Fruit fly (Drosophila melanogaster) whole organism, embryonic: ENCODE data around the gene chic.
A peak's percentile ranks its signal among the peaks of the same experiment; 100 is the strongest.

Experiments used
- ATbp ChIP-seq: fragments of 200-800 bp; sonication (Bioruptor generic); optimal IDR thresholded peaks from 2 replicates; lab custom pipeline; 2017; ENCODE audit warnings: missing biosample characterization, mild to moderate bottlenecking, missing genetic modification characterization, missing genetic modification reagents
- Atf3 ChIP-seq: fragments of 200-800 bp; sonication (Bioruptor generic); optimal IDR thresholded peaks from 3 replicates; lab custom pipeline; 2016; ENCODE audit warnings: missing biosample characterization, missing genetic modification characterization
- CG10321 ChIP-seq: fragments of 200-800 bp; sonication (Bioruptor generic); IDR thresholded peaks from 2 replicates; pipeline ENCODE4 v1.3.6; 2022; ENCODE audit warnings: missing biosample characterization, missing genetic modification characterization
- CG11085 ChIP-seq: fragments of 200-800 bp; sonication (Bioruptor generic); IDR thresholded peaks from 2 replicates; pipeline ENCODE4 v1.3.6; 2022; ENCODE audit warnings: missing biosample characterization, missing genetic modification characterization
- CG11560 ChIP-seq: fragments of 200-800 bp; sonication (Bioruptor generic); IDR thresholded peaks from 3 replicates; pipeline ENCODE4 v1.3.6; 2022; ENCODE audit warnings: missing biosample characterization, missing genetic modification characterization
- CG11696 ChIP-seq: fragments of 200-800 bp; sonication (Bioruptor generic); IDR thresholded peaks from 2 replicates; pipeline ENCODE4 v1.3.6; 2022; ENCODE audit warnings: missing biosample characterization, missing genetic modification characterization
- CG12104 ChIP-seq: fragments of 200-800 bp; sonication (Bioruptor generic); optimal IDR thresholded peaks from 3 replicates; lab custom pipeline; 2016; ENCODE audit warnings: missing biosample characterization, missing genetic modification characterization
- CG15011 ChIP-seq: fragments of 200-800 bp; sonication (Bioruptor generic); optimal IDR thresholded peaks from 3 replicates; lab custom pipeline; 2018; ENCODE audit warnings: missing biosample characterization, mild to moderate bottlenecking, missing genetic modification characterization
- CG15269 ChIP-seq: fragments of 200-800 bp; sonication (Bioruptor generic); optimal IDR thresholded peaks from 2 replicates; lab custom pipeline; 2018; ENCODE audit warnings: missing biosample characterization, mild to moderate bottlenecking, missing genetic modification characterization, moderate library complexity
- CG15696 ChIP-seq: fragments of 200-800 bp; sonication (Bioruptor generic); optimal IDR thresholded peaks from 2 replicates; lab custom pipeline; 2019; ENCODE audit warnings: missing biosample characterization, mild to moderate bottlenecking, missing genetic modification characterization, moderate library complexity
- CG16813 ChIP-seq: fragments of 200-800 bp; sonication (Bioruptor generic); IDR thresholded peaks from 3 replicates; pipeline ENCODE4 v1.3.6; 2022; ENCODE audit warnings: missing biosample characterization, missing genetic modification characterization; ENCODE audit not compliant: partially characterized antibody
- CG30020 ChIP-seq: fragments of 200-800 bp; optimal IDR thresholded peaks from 2 replicates; lab custom pipeline; 2019; ENCODE audit warnings: missing biosample characterization, mild to moderate bottlenecking, missing genetic modification characterization, moderate library complexity
- CG31441 ChIP-seq: fragments of 200-800 bp; sonication (Bioruptor generic); IDR thresholded peaks from 2 replicates; pipeline ENCODE4 v1.3.6; 2022; ENCODE audit warnings: missing biosample characterization, missing genetic modification characterization
- CG4854 ChIP-seq: fragments of 200-800 bp; sonication (Bioruptor generic); optimal IDR thresholded peaks from 2 replicates; lab custom pipeline; 2016; ENCODE audit warnings: missing biosample characterization, missing genetic modification characterization, inconsistent platforms
- CG8924 ChIP-seq: fragments of 200-800 bp; optimal IDR thresholded peaks from 3 replicates; lab custom pipeline; 2019; ENCODE audit warnings: missing biosample characterization, mild to moderate bottlenecking, missing genetic modification characterization, moderate library complexity
- Camta ChIP-seq: fragments of 200-800 bp; sonication (Bioruptor generic); optimal IDR thresholded peaks from 2 replicates; lab custom pipeline; 2016; ENCODE audit warnings: missing biosample characterization, missing genetic modification characterization
- Ets97D ChIP-seq: fragments of 200-800 bp; sonication (Bioruptor generic); optimal IDR thresholded peaks from 3 replicates; lab custom pipeline; 2016; ENCODE audit warnings: missing biosample characterization, missing genetic modification characterization
- H2.0 ChIP-seq: fragments of 200-800 bp; sonication (Bioruptor generic); IDR thresholded peaks from 2 replicates; pipeline ENCODE4 v1.3.6; 2022; ENCODE audit warnings: missing biosample characterization, missing genetic modification characterization
- HHEX ChIP-seq: fragments of 200-800 bp; sonication (Bioruptor generic); optimal IDR thresholded peaks from 3 replicates; lab custom pipeline; 2017; ENCODE audit warnings: missing biosample characterization, mild to moderate bottlenecking, missing genetic modification characterization, missing genetic modification reagents
- Hand ChIP-seq: fragments of 200-800 bp; sonication (Bioruptor generic); optimal IDR thresholded peaks from 2 replicates; lab custom pipeline; 2017; ENCODE audit warnings: mild to moderate bottlenecking, missing biosample characterization, missing genetic modification reagents, missing genetic modification characterization
- HmgZ ChIP-seq: fragments of 200-800 bp; sonication (Bioruptor generic); optimal IDR thresholded peaks from 2 replicates; lab custom pipeline; 2018; ENCODE audit warnings: missing biosample characterization, mild to moderate bottlenecking, missing genetic modification characterization
- Hr51 ChIP-seq, 2 experiments: fragments of 200-800 bp; sonication (Bioruptor generic); optimal IDR thresholded peaks; 2 replicates in 1 of 2; 3 replicates in 1 of 2; lab custom pipeline; 2016 to 2018; ENCODE audit warnings: missing biosample characterization in 2 of 2, missing genetic modification characterization in 2 of 2, mild to moderate bottlenecking in 1 of 2, moderate library complexity in 1 of 2
- Mes4 ChIP-seq: fragments of 200-800 bp; sonication (Bioruptor generic); optimal IDR thresholded peaks from 2 replicates; lab custom pipeline; 2016; ENCODE audit warnings: missing biosample characterization, missing genetic modification characterization
- Nf-YB ChIP-seq: fragments of 200-800 bp; sonication (Bioruptor generic); optimal IDR thresholded peaks from 3 replicates; lab custom pipeline; 2019; ENCODE audit warnings: missing biosample characterization, mild to moderate bottlenecking, missing genetic modification characterization, moderate library complexity
- Oaz ChIP-seq: fragments of 200-800 bp; sonication (Bioruptor generic); IDR thresholded peaks from 2 replicates; pipeline ENCODE4 v1.3.6; 2022; ENCODE audit warnings: missing biosample characterization, missing genetic modification characterization
- Ptx1 ChIP-seq: fragments of 200-800 bp; sonication (Bioruptor generic); IDR thresholded peaks from 2 replicates; pipeline ENCODE4 v1.3.6; 2022; ENCODE audit warnings: missing biosample characterization, missing genetic modification characterization
- Sry-β ChIP-seq: fragments of 200-800 bp; sonication (Bioruptor generic); optimal IDR thresholded peaks from 2 replicates; lab custom pipeline; 2018; ENCODE audit warnings: missing biosample characterization, mild to moderate bottlenecking, missing genetic modification characterization, moderate library complexity
- Vsx1 ChIP-seq: fragments of 200-800 bp; sonication (Bioruptor generic); optimal IDR thresholded peaks from 2 replicates; lab custom pipeline; 2017; ENCODE audit warnings: missing biosample characterization, mild to moderate bottlenecking, missing genetic modification characterization, missing genetic modification reagents
- YL-1 ChIP-seq: fragments of 200-800 bp; sonication (Bioruptor generic); optimal IDR thresholded peaks from 3 replicates; lab custom pipeline; 2017; ENCODE audit warnings: missing biosample characterization, mild to moderate bottlenecking, missing genetic modification characterization
- bcd ChIP-seq: fragments of 200-800 bp; sonication (Bioruptor generic); optimal IDR thresholded peaks from 2 replicates; lab custom pipeline; 2017; ENCODE audit warnings: missing biosample characterization, mild to moderate bottlenecking, missing genetic modification characterization
- cad ChIP-seq: fragments of >200 bp; optimal IDR thresholded peaks from 2 replicates; lab custom pipeline; 2017; ENCODE audit warnings: missing biosample characterization, missing genetic modification characterization
- chif ChIP-seq, 2 experiments: fragments of 200-800 bp; sonication (Bioruptor generic); optimal IDR thresholded peaks; 3 replicates each; lab custom pipeline; 2016; ENCODE audit warnings: missing biosample characterization in 2 of 2, missing genetic modification characterization in 2 of 2
- crc ChIP-seq: fragments of 200-800 bp; sonication (Bioruptor generic); optimal IDR thresholded peaks from 2 replicates; lab custom pipeline; 2016; ENCODE audit warnings: missing biosample characterization, missing genetic modification characterization
- dmrt99B ChIP-seq: fragments of 200-800 bp; sonication (Bioruptor generic); optimal IDR thresholded peaks from 2 replicates; lab custom pipeline; 2018; ENCODE audit warnings: missing biosample characterization, mild to moderate bottlenecking, missing genetic modification characterization, moderate library complexity
- emc ChIP-seq: fragments of 200-800 bp; sonication (Bioruptor generic); optimal IDR thresholded peaks from 2 replicates; lab custom pipeline; 2016; ENCODE audit warnings: missing biosample characterization, missing genetic modification characterization
- eve ChIP-seq, 2 experiments: fragments of >200 bp; optimal IDR thresholded peaks; 2 replicates each; lab custom pipeline; 2017; ENCODE audit warnings: missing biosample characterization in 2 of 2, missing genetic modification characterization in 2 of 2
- fd3F ChIP-seq: fragments of 200-800 bp; sonication (Bioruptor generic); optimal IDR thresholded peaks from 2 replicates; lab custom pipeline; 2018; ENCODE audit warnings: missing biosample characterization, mild to moderate bottlenecking, missing genetic modification characterization, moderate library complexity
- gcm ChIP-seq: fragments of 200-800 bp; sonication (Bioruptor generic); optimal IDR thresholded peaks from 2 replicates; lab custom pipeline; 2019; ENCODE audit warnings: missing biosample characterization, mild to moderate bottlenecking, missing genetic modification characterization, moderate library complexity
- gem ChIP-seq: fragments of 200-800 bp; sonication (Bioruptor generic); optimal IDR thresholded peaks from 2 replicates; lab custom pipeline; 2019; ENCODE audit warnings: missing biosample characterization, mild to moderate bottlenecking, missing genetic modification characterization, moderate library complexity
- ken ChIP-seq: fragments of 200-800 bp; sonication (Bioruptor generic); IDR thresholded peaks from 3 replicates; pipeline ENCODE4 v1.3.6; 2022; ENCODE audit warnings: missing biosample characterization, missing genetic modification characterization
- oc ChIP-seq: fragments of 200-800 bp; sonication (Bioruptor generic); optimal IDR thresholded peaks from 2 replicates; lab custom pipeline; 2018; ENCODE audit warnings: missing biosample characterization, mild to moderate bottlenecking, missing genetic modification characterization, moderate library complexity
- prd ChIP-seq, 3 experiments: fragments of >200 bp in 2 of 3; fragments of 200-800 bp in 1 of 3; sonication (Bioruptor generic) in 1 of 3; optimal IDR thresholded peaks in 2 of 3; IDR thresholded peaks in 1 of 3; 2 replicates in 2 of 3; 3 replicates in 1 of 3; pipeline versions ENCODE4 v1.3.6 to Lab custom; 2017 to 2022; ENCODE audit warnings: missing biosample characterization in 1 of 3, missing genetic modification characterization in 1 of 3
- repo ChIP-seq: fragments of 200-800 bp; sonication (Bioruptor generic); optimal IDR thresholded peaks from 2 replicates; lab custom pipeline; 2016; ENCODE audit warnings: missing biosample characterization, missing genetic modification characterization
- ssp ChIP-seq: fragments of 200-800 bp; sonication (Bioruptor generic); IDR thresholded peaks from 2 replicates; pipeline ENCODE4 v1.3.6; 2022; ENCODE audit warnings: missing biosample characterization, missing genetic modification characterization
- stc ChIP-seq: fragments of 200-800 bp; sonication (Bioruptor generic); IDR thresholded peaks from 2 replicates; pipeline ENCODE4 v1.3.6; 2022; ENCODE audit warnings: missing biosample characterization, missing genetic modification characterization
- stwl ChIP-seq: fragments of 200-800 bp; sonication (Bioruptor generic); optimal IDR thresholded peaks from 3 replicates; lab custom pipeline; 2018; ENCODE audit warnings: missing biosample characterization, mild to moderate bottlenecking, missing genetic modification characterization, moderate library complexity
- tgo ChIP-seq: fragments of 200-800 bp; sonication (Bioruptor generic); IDR thresholded peaks from 3 replicates; pipeline ENCODE4 v1.3.6; 2022; ENCODE audit warnings: missing biosample characterization, missing genetic modification characterization
- tio ChIP-seq: fragments of 200-800 bp; sonication (Bioruptor generic); optimal IDR thresholded peaks from 2 replicates; lab custom pipeline; 2017; ENCODE audit warnings: missing biosample characterization, missing genetic modification characterization, inconsistent platforms
- trh ChIP-seq: fragments of 200-800 bp; sonication (Bioruptor generic); optimal IDR thresholded peaks from 2 replicates; lab custom pipeline; 2016; ENCODE audit warnings: missing biosample characterization, missing genetic modification characterization
- wdn ChIP-seq: fragments of 200-800 bp; sonication (Bioruptor generic); IDR thresholded peaks from 2 replicates; pipeline ENCODE4 v1.3.6; 2022; ENCODE audit warnings: missing biosample characterization, missing genetic modification characterization
- zfh2 ChIP-seq: fragments of 200-800 bp; sonication (Bioruptor generic); optimal IDR thresholded peaks from 2 replicates; lab custom pipeline; 2016; ENCODE audit warnings: missing biosample characterization, missing genetic modification characterization

The chic gene

DNA sequence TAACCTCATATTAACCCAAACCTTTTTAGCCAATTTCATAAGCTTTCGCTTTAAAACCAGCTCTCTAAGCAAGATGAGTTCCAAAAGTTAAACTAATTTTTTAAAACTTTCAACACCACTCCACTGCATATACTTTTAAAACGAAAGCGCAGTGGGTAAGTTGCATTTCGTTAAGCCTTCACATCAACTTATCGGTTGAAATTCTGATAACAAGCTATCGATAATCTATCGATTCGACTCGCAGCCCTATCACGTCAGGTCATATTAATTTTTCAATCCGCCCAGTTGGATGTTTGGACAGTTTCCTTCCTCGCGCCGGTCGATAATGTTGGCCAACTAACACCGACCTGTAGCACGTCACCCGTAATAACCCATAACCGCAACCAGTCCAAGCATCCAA, 5.3 kb upstream of the chic start, which contains the start of gene ifc (continued):
- TF ChIP-seq prd (optimal IDR thresholded peaks at IDR 0.05; lab: Kevin White, UChicago) (no peak), prd (GFP tag; IDR thresholded peaks at IDR 0.05; lab: Robert Waterston, UW) (no peak), Vsx1 (no peak), CG16813 (no peak), gem (tag; lab: Kevin White, UChicago) (no peak), tio (GFP tag; lab: Kevin White, UChicago) (no peak), H2.0 (GFP tag; lab: Robert Waterston, UW) (no peak), bcd (GFP tag; lab: Kevin White, UChicago) (peak; percentile 87), zfh2 (GFP tag; lab: Kevin White, UChicago) (peak; percentile 78), eve (GFP tag; optimal IDR thresholded peaks at IDR 0.05; lab: Kevin White, UChicago) (no peak), fd3F (peak; percentile 22), CG10321 (no peak), CG12104 (peak; percentile 8), YL-1 (GFP tag; lab: Kevin White, UChicago) (peak; percentile 69), wdn (GFP tag; lab: Robert Waterston, UW) (no peak), CG15696 (peak; percentile 40), trh (peak; percentile 4), HHEX (GFP tag; lab: Kevin White, UChicago) (peak; percentile 31), CG11696 (GFP tag; lab: Robert Waterston, UW) (no peak), CG11085 (no peak), CG8924 (tag; lab: Kevin White, UChicago) (peak; percentile 61), ken (GFP tag; lab: Robert Waterston, UW) (no peak), Ets97D (peak; percentile 91), Sry-β (peak; percentile 12), Hand (no peak), crc (GFP tag; lab: Kevin White, UChicago) (peak; percentile 1), tgo (GFP tag; lab: Robert Waterston, UW) (no peak), Hr51 (GFP tag; optimal IDR thresholded peaks at IDR 0.05; lab: Kevin White, UChicago) (peak in 1 of 2 experiments; percentile 21), CG31441 (GFP tag; lab: Robert Waterston, UW) (no peak), repo (peak; percentile 14), ssp (no peak), dmrt99B (tag; lab: Kevin White, UChicago) (no peak), Nf-YB (GFP tag; lab: Kevin White, UChicago) (peak; percentile 19), CG15269 (tag; lab: Kevin White, UChicago) (peak; percentile 61), stwl (tag; lab: Kevin White, UChicago) (peak; percentile 92), Ptx1 (GFP tag; lab: Robert Waterston, UW) (no peak), stc (GFP tag; lab: Robert Waterston, UW) (no peak), Atf3 (GFP tag; lab: Kevin White, UChicago) (peak; percentile 5), CG30020 (tag; lab: Kevin White, UChicago) (peak; percentile 96), cad (GFP tag; lab: Kevin White, UChicago) (no peak), HmgZ (tag; lab: Kevin White, UChicago) (peak; percentile 82), Camta (GFP tag; lab: Kevin White, UChicago) (peak; percentile 71), chif (GFP tag; optimal IDR thresholded peaks at IDR 0.05; lab: Kevin White, UChicago) (peak in 1 of 2 experiments; percentile 59), Oaz (GFP tag; lab: Robert Waterston, UW) (no peak), gcm (GFP tag; lab: Kevin White, UChicago) (no peak), CG11560 (tag; lab: Robert Waterston, UW) (no peak), CG4854 (GFP tag; lab: Kevin White, UChicago) (peak; percentile 31), ATbp (GFP tag; lab: Kevin White, UChicago) (no peak), emc (GFP tag; lab: Kevin White, UChicago) (no peak), Mes4 (GFP tag; lab: Kevin White, UChicago) (peak; percentile 30), oc (tag; lab: Kevin White, UChicago) (peak; percentile 87), CG15011 (GFP tag; lab: Kevin White, UChicago) (no peak)
